Fruit fly (Drosophila melanogaster) whole organism, embryonic: Measurements from ENCODE around the gene CG33641.
A peak's percentile ranks its signal among the peaks of the same experiment; 100 is the strongest.

Source experiments
- Abd-B ChIP-seq: fragments of 200-800 bp; sonication (Bioruptor generic); optimal IDR thresholded peaks from 2 replicates; lab custom pipeline; 2018; ENCODE audit warnings: missing biosample characterization, mild to moderate bottlenecking, missing genetic modification characterization, moderate library complexity
- Bteb2 ChIP-seq: fragments of 200-800 bp; sonication (Bioruptor generic); optimal IDR thresholded peaks from 2 replicates; lab custom pipeline; 2016; ENCODE audit warnings: missing biosample characterization, missing genetic modification characterization
- CG10431 ChIP-seq: fragments of 200-800 bp; sonication (Bioruptor generic); optimal IDR thresholded peaks from 3 replicates; lab custom pipeline; 2018; ENCODE audit warnings: missing biosample characterization, mild to moderate bottlenecking, missing genetic modification characterization
- CG12071 ChIP-seq: fragments of 200-800 bp; sonication (Bioruptor generic); optimal IDR thresholded peaks from 3 replicates; lab custom pipeline; 2018; ENCODE audit warnings: missing biosample characterization, mild to moderate bottlenecking, missing genetic modification characterization
- CG12104 ChIP-seq: fragments of 200-800 bp; sonication (Bioruptor generic); optimal IDR thresholded peaks from 3 replicates; lab custom pipeline; 2016; ENCODE audit warnings: missing biosample characterization, missing genetic modification characterization
- CG12391 ChIP-seq: fragments of 200-800 bp; sonication (Bioruptor generic); optimal IDR thresholded peaks from 3 replicates; lab custom pipeline; 2018; ENCODE audit warnings: missing biosample characterization, mild to moderate bottlenecking, missing genetic modification characterization, moderate library complexity
- CG13123 ChIP-seq: fragments of 200-800 bp; sonication (Bioruptor generic); optimal IDR thresholded peaks from 2 replicates; lab custom pipeline; 2016; ENCODE audit warnings: missing biosample characterization, missing genetic modification characterization
- CG14050 ChIP-seq: fragments of 200-800 bp; sonication (Bioruptor generic); IDR thresholded peaks from 3 replicates; pipeline ENCODE4 v1.3.6; 2022; ENCODE audit warnings: missing biosample characterization, missing genetic modification characterization
- CG17612 ChIP-seq: fragments of 200-800 bp; sonication (Bioruptor generic); IDR thresholded peaks from 2 replicates; pipeline ENCODE4 v1.3.6; 2022; ENCODE audit warnings: missing biosample characterization, missing genetic modification characterization
- CG18476 ChIP-seq: fragments of 200-800 bp; sonication (Bioruptor generic); optimal IDR thresholded peaks from 2 replicates; lab custom pipeline; 2016; ENCODE audit warnings: missing biosample characterization, mild to moderate bottlenecking, missing genetic modification characterization
- CG2875 ChIP-seq: fragments of 200-800 bp; sonication (Bioruptor generic); optimal IDR thresholded peaks from 2 replicates; lab custom pipeline; 2017; ENCODE audit warnings: missing biosample characterization, mild to moderate bottlenecking, missing genetic modification characterization, missing genetic modification reagents
- CG30403 ChIP-seq: fragments of 200-800 bp; sonication (Bioruptor generic); optimal IDR thresholded peaks from 3 replicates; lab custom pipeline; 2016; ENCODE audit warnings: missing biosample characterization, missing genetic modification characterization
- CG31224 ChIP-seq: fragments of 200-800 bp; sonication (Bioruptor generic); IDR thresholded peaks from 2 replicates; pipeline ENCODE4 v1.3.6; 2022; ENCODE audit warnings: missing biosample characterization, missing genetic modification characterization
- CG32767 ChIP-seq: fragments of 200-800 bp; sonication (Bioruptor generic); IDR thresholded peaks from 2 replicates; pipeline ENCODE4 v1.3.6; 2022; ENCODE audit warnings: missing biosample characterization, missing genetic modification characterization
- CG4617 ChIP-seq: fragments of 200-800 bp; sonication (Bioruptor generic); optimal IDR thresholded peaks from 3 replicates; lab custom pipeline; 2016; ENCODE audit warnings: missing biosample characterization, missing genetic modification characterization, borderline replicate concordance
- CG4854 ChIP-seq: fragments of 200-800 bp; sonication (Bioruptor generic); optimal IDR thresholded peaks from 2 replicates; lab custom pipeline; 2016; ENCODE audit warnings: missing biosample characterization, missing genetic modification characterization, inconsistent platforms
- CG6683 ChIP-seq: fragments of 200-800 bp; sonication (Bioruptor generic); optimal IDR thresholded peaks from 2 replicates; lab custom pipeline; 2017; ENCODE audit warnings: missing biosample characterization, mild to moderate bottlenecking, missing genetic modification characterization, missing genetic modification reagents
- CG8924 ChIP-seq: fragments of 200-800 bp; optimal IDR thresholded peaks from 3 replicates; lab custom pipeline; 2019; ENCODE audit warnings: missing biosample characterization, mild to moderate bottlenecking, missing genetic modification characterization, moderate library complexity
- CG9797 ChIP-seq: fragments of 200-800 bp; sonication (Bioruptor generic); optimal IDR thresholded peaks from 3 replicates; lab custom pipeline; 2018; ENCODE audit warnings: missing biosample characterization, mild to moderate bottlenecking, missing genetic modification characterization
- CTCF ChIP-seq: fragments of 200-800 bp; sonication (Bioruptor generic); optimal IDR thresholded peaks from 2 replicates; lab custom pipeline; 2017; ENCODE audit warnings: missing biosample characterization, mild to moderate bottlenecking, missing genetic modification characterization, moderate library complexity
- Dbx ChIP-seq: fragments of 200-800 bp; sonication (Bioruptor generic); IDR thresholded peaks from 3 replicates; pipeline ENCODE4 v1.3.6; 2022; ENCODE audit warnings: missing biosample characterization, missing genetic modification characterization
- Fer1 ChIP-seq: fragments of 200-800 bp; sonication (Bioruptor generic); optimal IDR thresholded peaks from 2 replicates; lab custom pipeline; 2017; ENCODE audit warnings: missing biosample characterization, mild to moderate bottlenecking, missing genetic modification characterization
- HLH4C ChIP-seq: fragments of 200-800 bp; sonication (Bioruptor generic); IDR thresholded peaks from 3 replicates; pipeline ENCODE4 v1.3.6; 2022; ENCODE audit warnings: missing biosample characterization, missing genetic modification characterization; ENCODE audit not compliant: partially characterized antibody
- Hey ChIP-seq: fragments of 200-800 bp; sonication (Bioruptor generic); optimal IDR thresholded peaks from 3 replicates; lab custom pipeline; 2018; ENCODE audit warnings: missing biosample characterization, mild to moderate bottlenecking, missing genetic modification characterization
- Hr39 ChIP-seq: fragments of >200 bp; optimal IDR thresholded peaks from 2 replicates; lab custom pipeline; 2017
- Hr78 ChIP-seq, 2 experiments: fragments of 200-800 bp in 1 of 2; fragments of >200 bp in 1 of 2; sonication (Bioruptor generic) in 1 of 2; optimal IDR thresholded peaks; 2 replicates each; lab custom pipeline; 2017 to 2019; ENCODE audit warnings: missing biosample characterization in 2 of 2, missing genetic modification characterization in 2 of 2, mild to moderate bottlenecking in 1 of 2, moderate library complexity in 1 of 2
- Max ChIP-seq: fragments of 200-800 bp; sonication (Bioruptor generic); optimal IDR thresholded peaks from 2 replicates; lab custom pipeline; 2016; ENCODE audit warnings: missing biosample characterization, mild to moderate bottlenecking, missing genetic modification characterization
- Meics ChIP-seq: fragments of 200-800 bp; sonication (Bioruptor generic); optimal IDR thresholded peaks from 2 replicates; lab custom pipeline; 2017; ENCODE audit warnings: missing biosample characterization, mild to moderate bottlenecking, missing genetic modification characterization
- Ravus ChIP-seq: fragments of 200-800 bp; sonication (Bioruptor generic); IDR thresholded peaks from 2 replicates; pipeline ENCODE4 v1.3.6; 2022; ENCODE audit warnings: missing biosample characterization, missing genetic modification characterization
- Xbp1 ChIP-seq: fragments of 200-800 bp; sonication (Bioruptor generic); optimal IDR thresholded peaks from 3 replicates; lab custom pipeline; 2016; ENCODE audit warnings: missing biosample characterization, mild to moderate bottlenecking, missing genetic modification characterization
- ab ChIP-seq: fragments of 200-800 bp; sonication (Bioruptor generic); optimal IDR thresholded peaks from 2 replicates; lab custom pipeline; 2016; ENCODE audit warnings: missing biosample characterization, missing genetic modification characterization
- ac ChIP-seq: fragments of 200-800 bp; sonication (Bioruptor generic); optimal IDR thresholded peaks from 3 replicates; lab custom pipeline; 2017; ENCODE audit warnings: missing biosample characterization, mild to moderate bottlenecking, missing genetic modification characterization
- ato ChIP-seq: fragments of 200-800 bp; sonication (Bioruptor generic); IDR thresholded peaks from 2 replicates; pipeline ENCODE4 v1.3.6; 2022; ENCODE audit warnings: missing biosample characterization, missing genetic modification characterization; ENCODE audit not compliant: partially characterized antibody
- br ChIP-seq: fragments of >200 bp; optimal IDR thresholded peaks from 2 replicates; lab custom pipeline; 2017
- cad ChIP-seq: fragments of >200 bp; optimal IDR thresholded peaks from 2 replicates; lab custom pipeline; 2017; ENCODE audit warnings: missing biosample characterization, missing genetic modification characterization
- corto ChIP-seq: fragments of 200-800 bp; sonication (Bioruptor generic); optimal IDR thresholded peaks from 2 replicates; lab custom pipeline; 2016; ENCODE audit warnings: missing biosample characterization, mild to moderate bottlenecking, missing genetic modification characterization, moderate library complexity
- h ChIP-seq: fragments of >200 bp; optimal IDR thresholded peaks from 2 replicates; lab custom pipeline; 2017
- ham ChIP-seq: fragments of 200-800 bp; sonication (Bioruptor generic); IDR thresholded peaks from 2 replicates; pipeline ENCODE4 v1.3.6; 2022; ENCODE audit warnings: missing biosample characterization, missing genetic modification characterization
- her ChIP-seq: fragments of 200-800 bp; sonication (Bioruptor generic); optimal IDR thresholded peaks from 2 replicates; lab custom pipeline; 2016; ENCODE audit warnings: missing biosample characterization, missing genetic modification characterization
- inv ChIP-seq: fragments of 200-800 bp; sonication (Bioruptor generic); IDR thresholded peaks from 2 replicates; pipeline ENCODE4 v1.3.6; 2022; ENCODE audit warnings: missing biosample characterization, missing genetic modification characterization; ENCODE audit not compliant: partially characterized antibody
- jigr1 ChIP-seq: fragments of 200-800 bp; sonication (Bioruptor generic); IDR thresholded peaks from 3 replicates; pipeline ENCODE4 v1.3.6; 2022; ENCODE audit warnings: missing biosample characterization, missing genetic modification characterization
- jing ChIP-seq: fragments of 200-800 bp; sonication (Bioruptor generic); optimal IDR thresholded peaks from 2 replicates; lab custom pipeline; 2018; ENCODE audit warnings: missing biosample characterization, mild to moderate bottlenecking, missing genetic modification characterization
- kay ChIP-seq: fragments of 200-800 bp; sonication (Bioruptor generic); optimal IDR thresholded peaks from 2 replicates; lab custom pipeline; 2016; ENCODE audit warnings: missing biosample characterization, missing genetic modification characterization
- lab ChIP-seq: fragments of 200-800 bp; sonication (Bioruptor generic); optimal IDR thresholded peaks from 3 replicates; lab custom pipeline; 2017; ENCODE audit warnings: missing biosample characterization, missing genetic modification characterization, mild to moderate bottlenecking, moderate library complexity, missing genetic modification reagents
- pros ChIP-seq: fragments of 200-800 bp; sonication (Bioruptor generic); optimal IDR thresholded peaks from 3 replicates; lab custom pipeline; 2019; ENCODE audit warnings: missing biosample characterization, mild to moderate bottlenecking, missing genetic modification characterization, moderate library complexity
- row ChIP-seq: fragments of 200-800 bp; sonication (Bioruptor generic); IDR thresholded peaks from 3 replicates; pipeline ENCODE4 v1.3.6; 2022; ENCODE audit warnings: missing biosample characterization, missing genetic modification characterization
- scrt ChIP-seq: fragments of 200-800 bp; sonication (Bioruptor generic); optimal IDR thresholded peaks from 2 replicates; lab custom pipeline; 2018; ENCODE audit warnings: missing biosample characterization, mild to moderate bottlenecking, missing genetic modification characterization, moderate library complexity
- sim ChIP-seq: fragments of 200-800 bp; sonication (Bioruptor generic); IDR thresholded peaks from 2 replicates; pipeline ENCODE4 v1.3.6; 2022; ENCODE audit warnings: missing biosample characterization, missing genetic modification characterization
- vvl ChIP-seq: fragments of 200-800 bp; sonication (Bioruptor generic); IDR thresholded peaks from 2 replicates; pipeline ENCODE4 v1.3.6; 2022; ENCODE audit warnings: missing biosample characterization, missing genetic modification characterization
- zfh1 ChIP-seq: fragments of 200-800 bp; sonication (Bioruptor generic); IDR thresholded peaks from 3 replicates; pipeline ENCODE4 v1.3.6; 2022; ENCODE audit warnings: missing biosample characterization, missing genetic modification characterization

Gene CG33641

DNA sequence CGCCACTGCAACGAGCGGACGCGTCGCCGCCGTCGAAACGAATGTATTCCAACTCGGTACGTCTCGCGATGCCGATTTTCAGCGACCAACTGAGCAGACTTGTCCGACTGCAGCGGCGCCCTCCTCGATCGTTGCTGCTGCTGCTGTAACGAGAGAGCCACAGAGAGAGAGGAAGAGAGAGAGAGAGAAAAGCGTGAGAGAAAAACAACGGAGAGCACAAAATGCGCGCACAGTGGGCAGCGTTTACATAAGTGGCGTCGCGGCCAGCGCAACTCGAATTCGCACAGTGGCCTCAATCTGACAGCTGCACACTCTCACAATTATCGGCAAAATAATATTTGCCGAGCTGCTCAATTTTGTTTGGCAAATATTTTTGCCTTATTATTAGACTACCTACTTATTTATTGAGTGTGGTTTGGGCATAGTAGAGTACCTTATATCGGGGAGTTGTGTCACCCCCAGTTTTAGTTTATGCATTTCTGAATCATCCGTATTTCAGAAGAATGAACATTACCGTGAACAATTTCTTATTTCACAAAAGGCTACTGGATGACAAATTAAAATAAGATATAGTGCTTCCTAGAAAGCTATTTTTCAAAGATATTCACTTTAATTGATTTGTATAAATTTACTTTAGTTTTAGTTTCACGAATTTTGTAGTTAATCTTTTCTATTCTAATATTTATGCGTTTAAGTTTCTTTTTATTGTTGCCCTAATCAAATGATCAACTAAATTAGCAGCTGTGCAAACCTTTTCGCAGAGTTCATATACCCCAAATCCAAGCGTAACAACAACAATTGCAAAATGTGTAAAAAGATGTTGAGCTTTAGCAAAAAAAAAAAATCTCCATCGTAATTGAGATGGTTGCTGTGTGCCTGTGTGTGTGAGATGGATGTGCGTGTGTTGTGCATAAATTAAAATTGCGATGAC is 15.2 kb upstream of the CG33641 start:
- TF ChIP-seq CG18476 (GFP tag; lab: Kevin White, UChicago) (peak; percentile 20), Xbp1 (GFP tag; lab: Kevin White, UChicago) (peak; percentile 70), corto (GFP tag; lab: Kevin White, UChicago) (no peak), cad (GFP tag; lab: Kevin White, UChicago) (no peak), CTCF (GFP tag; lab: Kevin White, UChicago) (peak; percentile 13), ab (GFP tag; lab: Kevin White, UChicago) (peak; percentile 9), Bteb2 (peak; percentile 40), her (GFP tag; lab: Kevin White, UChicago) (peak; percentile 56), CG12391 (tag; lab: Kevin White, UChicago) (peak; percentile 52), CG30403 (peak; percentile 77), Hr39 (lab: Kevin White, UChicago) (no peak), vvl (GFP tag; lab: Robert Waterston, UW) (peak; percentile 84), kay (GFP tag; lab: Kevin White, UChicago) (peak; percentile 68), CG32767 (GFP tag; lab: Robert Waterston, UW) (no peak), CG8924 (tag; lab: Kevin White, UChicago) (peak; percentile 25), CG13123 (peak; percentile 14), HLH4C (0 out of 3 replicates have a peak, but pooled peaks have one; percentile 44), CG4617 (no peak), Hey (tag; lab: Kevin White, UChicago) (no peak), CG12071 (GFP tag; lab: Kevin White, UChicago) (peak; percentile 38), Dbx (peak; percentile 57; the same call in 2 of the 3 replicates), CG17612 (GFP tag; lab: Robert Waterston, UW) (peak; percentile 56), pros (GFP tag; lab: Kevin White, UChicago) (no peak), jigr1 (GFP tag; lab: Robert Waterston, UW) (no peak), ac (GFP tag; lab: Kevin White, UChicago) (no peak), CG4854 (GFP tag; lab: Kevin White, UChicago) (no peak), row (GFP tag; lab: Robert Waterston, UW) (peak; percentile 91), Max (GFP tag; lab: Kevin White, UChicago) (peak; percentile 50), br (lab: Kevin White, UChicago) (no peak), CG12104 (GFP tag; lab: Kevin White, UChicago) (peak; percentile 29), CG10431 (GFP tag; lab: Kevin White, UChicago) (no peak), lab (GFP tag; lab: Kevin White, UChicago) (peak; percentile 69), jing (no peak), CG14050 (GFP tag; lab: Robert Waterston, UW) (peak; percentile 58; the same call in 2 of the 3 replicates), h (lab: Kevin White, UChicago) (no peak), CG6683 (GFP tag; lab: Kevin White, UChicago) (peak; percentile 28), CG9797 (GFP tag; lab: Kevin White, UChicago) (no peak), Abd-B (GFP tag; lab: Kevin White, UChicago) (peak; percentile 13), Meics (GFP tag; lab: Kevin White, UChicago) (peak; percentile 58), CG2875 (peak; percentile 34), Hr78 (GFP tag; optimal IDR thresholded peaks at IDR 0.05; lab: Kevin White, UChicago) (no peak), CG31224 (GFP tag; lab: Robert Waterston, UW) (peak; percentile 50), scrt (GFP tag; lab: Kevin White, UChicago) (no peak), zfh1 (GFP tag; lab: Robert Waterston, UW) (peak; percentile 73), sim (no peak), Fer1 (GFP tag; lab: Kevin White, UChicago) (peak; percentile 20), ato (GFP tag; lab: Robert Waterston, UW) (no peak), ham (no peak), Ravus (no peak; the same call in 1 of the 2 replicates), inv (GFP tag; lab: Robert Waterston, UW) (no peak)
